Worm (Caenorhabditis elegans): Measurements from ENCODE around the gene tyra-3.

DNA sequence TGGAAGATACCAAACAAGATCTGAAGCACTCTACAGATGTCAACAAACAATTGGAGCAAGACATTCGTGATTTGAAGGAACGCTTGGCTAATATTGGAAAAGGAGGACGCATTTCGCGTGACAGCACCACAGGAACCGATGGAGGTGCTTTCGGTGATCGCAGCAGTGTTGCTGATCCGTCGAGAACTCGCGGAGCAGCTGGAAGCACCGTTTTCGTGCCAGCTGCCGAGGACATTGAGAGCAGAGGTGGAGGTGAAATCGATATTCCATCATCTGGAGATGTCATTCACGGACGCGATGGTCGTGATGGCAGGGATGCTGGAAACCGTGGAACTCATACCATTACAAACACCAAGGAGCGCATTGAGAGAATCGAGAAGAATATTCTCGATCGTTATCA lies 39.8 kb downstream of the tyra-3 start:
- TF ChIP-seq pha-4 (tag; optimal IDR thresholded peaks at IDR 0.05): no peak
- TF ChIP-seq sem-2 (GFP tag; optimal IDR thresholded peaks at IDR 0.05): no peak
